Worm (Caenorhabditis elegans): Measurements from ENCODE around the gene tra-3.

ce11 chrIV:14466837-14467236, 22.9 kb upstream of the tra-3 start:
- TF ChIP-seq ceh-48 (tag; optimal IDR thresholded peaks at IDR 0.05) (no peak), pag-3 (tag; optimal IDR thresholded peaks at IDR 0.05; ENCODE audit: borderline replicate concordance) (no peak), dve-1 (tag; optimal IDR thresholded peaks at IDR 0.05) (no peak), ceh-45 (GFP tag; IDR thresholded peaks at IDR 0.05) (no peak), nhr-11 (tag; optimal IDR thresholded peaks at IDR 0.05) (no peak)

Measured in whole organism, late embryonic.